Fruit fly (Drosophila melanogaster) whole organism, embryonic: Measurements from ENCODE around the gene CG32371.
A peak's percentile ranks its signal among the peaks of the same experiment; 100 is the strongest.

Experiments used
- Ada2b ChIP-seq: fragments of 200-800 bp; sonication (Bioruptor generic); IDR thresholded peaks from 2 replicates; pipeline ENCODE4 v1.3.6; 2022; ENCODE audit warnings: missing biosample characterization, missing genetic modification characterization
- Atf-2 ChIP-seq: fragments of 200-800 bp; sonication (Bioruptor generic); optimal IDR thresholded peaks from 2 replicates; lab custom pipeline; 2016; ENCODE audit warnings: missing biosample characterization, missing genetic modification characterization
- Atf3 ChIP-seq: fragments of 200-800 bp; sonication (Bioruptor generic); optimal IDR thresholded peaks from 3 replicates; lab custom pipeline; 2016; ENCODE audit warnings: missing biosample characterization, missing genetic modification characterization
- Bgb ChIP-seq: fragments of 200-800 bp; sonication (Bioruptor generic); IDR thresholded peaks from 2 replicates; pipeline ENCODE4 v1.3.6; 2022; ENCODE audit warnings: missing biosample characterization, missing genetic modification characterization; ENCODE audit not compliant: partially characterized antibody
- CG10274 ChIP-seq: fragments of 200-800 bp; sonication (Bioruptor generic); optimal IDR thresholded peaks from 3 replicates; lab custom pipeline; 2017; ENCODE audit warnings: missing biosample characterization, mild to moderate bottlenecking, missing genetic modification characterization
- CG10654 ChIP-seq: fragments of 200-800 bp; sonication (Bioruptor generic); optimal IDR thresholded peaks from 2 replicates; lab custom pipeline; 2016; ENCODE audit warnings: missing biosample characterization, missing genetic modification characterization
- CG12769 ChIP-seq: fragments of 200-800 bp; sonication (Bioruptor generic); optimal IDR thresholded peaks from 2 replicates; lab custom pipeline; 2019; ENCODE audit warnings: missing biosample characterization, mild to moderate bottlenecking, missing genetic modification characterization, moderate library complexity
- CG15696 ChIP-seq: fragments of 200-800 bp; sonication (Bioruptor generic); optimal IDR thresholded peaks from 2 replicates; lab custom pipeline; 2019; ENCODE audit warnings: missing biosample characterization, mild to moderate bottlenecking, missing genetic modification characterization, moderate library complexity
- CG17568 ChIP-seq: fragments of 200-800 bp; sonication (Bioruptor generic); optimal IDR thresholded peaks from 2 replicates; lab custom pipeline; 2018; ENCODE audit warnings: missing biosample characterization, mild to moderate bottlenecking, missing genetic modification characterization, moderate library complexity
- CG17912 ChIP-seq: fragments of 200-800 bp; sonication (Bioruptor generic); optimal IDR thresholded peaks from 2 replicates; lab custom pipeline; 2018; ENCODE audit warnings: missing biosample characterization, mild to moderate bottlenecking, missing genetic modification characterization
- CG32532 ChIP-seq: fragments of 200-800 bp; sonication (Bioruptor generic); IDR thresholded peaks from 2 replicates; pipeline ENCODE4 v1.3.6; 2022; ENCODE audit warnings: missing biosample characterization, missing genetic modification characterization
- CG3726 ChIP-seq: fragments of 200-800 bp; sonication (Bioruptor generic); IDR thresholded peaks from 3 replicates; pipeline ENCODE4, ENCODE4 v1.3.6; 2022; ENCODE audit warnings: missing biosample characterization, missing genetic modification characterization
- CG42726 ChIP-seq: fragments of 200-800 bp; sonication (Bioruptor generic); IDR thresholded peaks from 2 replicates; pipeline ENCODE4 v1.3.6; 2022; ENCODE audit warnings: missing biosample characterization, missing genetic modification characterization; ENCODE audit not compliant: partially characterized antibody
- CG4854 ChIP-seq: fragments of 200-800 bp; sonication (Bioruptor generic); optimal IDR thresholded peaks from 2 replicates; lab custom pipeline; 2016; ENCODE audit warnings: missing biosample characterization, missing genetic modification characterization, inconsistent platforms
- CG6683 ChIP-seq: fragments of 200-800 bp; sonication (Bioruptor generic); optimal IDR thresholded peaks from 2 replicates; lab custom pipeline; 2017; ENCODE audit warnings: missing biosample characterization, mild to moderate bottlenecking, missing genetic modification characterization, missing genetic modification reagents
- CG7839 ChIP-seq: fragments of 200-800 bp; sonication (Bioruptor generic); optimal IDR thresholded peaks from 3 replicates; lab custom pipeline; 2018; ENCODE audit warnings: missing biosample characterization, mild to moderate bottlenecking, missing genetic modification characterization, moderate library complexity
- CG8478 ChIP-seq: fragments of >200 bp; optimal IDR thresholded peaks from 2 replicates; lab custom pipeline; 2018
- CG9817 ChIP-seq: fragments of 200-800 bp; sonication (Bioruptor generic); optimal IDR thresholded peaks from 2 replicates; lab custom pipeline; 2018; ENCODE audit warnings: missing biosample characterization, mild to moderate bottlenecking, missing genetic modification characterization, moderate library complexity
- Dip3 ChIP-seq: fragments of 200-800 bp; sonication (Bioruptor generic); optimal IDR thresholded peaks from 3 replicates; lab custom pipeline; 2016; ENCODE audit warnings: missing biosample characterization, missing genetic modification characterization
- Dll ChIP-seq: fragments of 200-800 bp; sonication (Bioruptor generic); IDR thresholded peaks from 4 replicates; pipeline ENCODE4 v1.3.6; 2022; ENCODE audit warnings: missing biosample characterization, missing genetic modification characterization; ENCODE audit not compliant: partially characterized antibody
- Doc3 ChIP-seq: fragments of 200-800 bp; sonication (Bioruptor generic); IDR thresholded peaks from 3 replicates; pipeline ENCODE4 v1.3.6; 2022; ENCODE audit warnings: missing biosample characterization, missing genetic modification characterization; ENCODE audit not compliant: partially characterized antibody
- Fer2 ChIP-seq: fragments of 200-800 bp; sonication (Bioruptor generic); optimal IDR thresholded peaks from 2 replicates; lab custom pipeline; 2018; ENCODE audit warnings: missing biosample characterization, mild to moderate bottlenecking, missing genetic modification characterization, moderate library complexity
- Gsc ChIP-seq: fragments of 200-800 bp; sonication (Bioruptor generic); IDR thresholded peaks from 2 replicates; pipeline ENCODE4 v1.3.6; 2022; ENCODE audit warnings: missing biosample characterization, missing genetic modification characterization
- HmgZ ChIP-seq: fragments of 200-800 bp; sonication (Bioruptor generic); optimal IDR thresholded peaks from 2 replicates; lab custom pipeline; 2018; ENCODE audit warnings: missing biosample characterization, mild to moderate bottlenecking, missing genetic modification characterization
- Hr39 ChIP-seq: fragments of >200 bp; optimal IDR thresholded peaks from 2 replicates; lab custom pipeline; 2017
- Meics ChIP-seq: fragments of 200-800 bp; sonication (Bioruptor generic); optimal IDR thresholded peaks from 2 replicates; lab custom pipeline; 2017; ENCODE audit warnings: missing biosample characterization, mild to moderate bottlenecking, missing genetic modification characterization
- Spps ChIP-seq: fragments of 200-800 bp; sonication (Bioruptor generic); optimal IDR thresholded peaks from 2 replicates; lab custom pipeline; 2018; ENCODE audit warnings: missing biosample characterization, mild to moderate bottlenecking, missing genetic modification characterization
- Taf1 ChIP-seq: fragments of 200-800 bp; sonication (Bioruptor generic); IDR thresholded peaks from 2 replicates; pipeline ENCODE4 v1.3.6; 2022; ENCODE audit warnings: missing biosample characterization, missing genetic modification characterization
- YL-1 ChIP-seq: fragments of 200-800 bp; sonication (Bioruptor generic); optimal IDR thresholded peaks from 3 replicates; lab custom pipeline; 2017; ENCODE audit warnings: missing biosample characterization, mild to moderate bottlenecking, missing genetic modification characterization
- ato ChIP-seq: fragments of 200-800 bp; sonication (Bioruptor generic); IDR thresholded peaks from 2 replicates; pipeline ENCODE4 v1.3.6; 2022; ENCODE audit warnings: missing biosample characterization, missing genetic modification characterization; ENCODE audit not compliant: partially characterized antibody
- bbx ChIP-seq: fragments of 200-800 bp; sonication (Bioruptor generic); IDR thresholded peaks from 2 replicates; pipeline ENCODE4 v1.3.6; 2022; ENCODE audit warnings: missing biosample characterization, missing genetic modification characterization; ENCODE audit not compliant: partially characterized antibody
- bsh ChIP-seq, 2 experiments: fragments of 200-800 bp; sonication (Bioruptor generic); optimal IDR thresholded peaks; 2 replicates each; lab custom pipeline; 2017 to 2018; ENCODE audit warnings: mild to moderate bottlenecking in 2 of 2, missing biosample characterization in 2 of 2, missing genetic modification characterization in 2 of 2, moderate library complexity in 1 of 2
- ci ChIP-seq: fragments of 200-800 bp; sonication (Bioruptor generic); IDR thresholded peaks from 3 replicates; pipeline ENCODE4 v1.3.6; 2022; ENCODE audit warnings: missing biosample characterization, missing genetic modification characterization
- dm ChIP-seq: fragments of 200-800 bp; sonication (Bioruptor generic); optimal IDR thresholded peaks from 3 replicates; lab custom pipeline; 2016; ENCODE audit warnings: missing biosample characterization, missing genetic modification characterization
- dmrt99B ChIP-seq: fragments of 200-800 bp; sonication (Bioruptor generic); optimal IDR thresholded peaks from 2 replicates; lab custom pipeline; 2018; ENCODE audit warnings: missing biosample characterization, mild to moderate bottlenecking, missing genetic modification characterization, moderate library complexity
- ewg ChIP-seq: fragments of 200-800 bp; sonication (Bioruptor generic); optimal IDR thresholded peaks from 3 replicates; lab custom pipeline; 2017; ENCODE audit warnings: mild to moderate bottlenecking, missing biosample characterization, missing genetic modification reagents, missing genetic modification characterization
- hbn ChIP-seq: fragments of 200-800 bp; sonication (Bioruptor generic); IDR thresholded peaks from 2 replicates; pipeline ENCODE4 v1.3.6; 2022; ENCODE audit warnings: missing biosample characterization, missing genetic modification characterization; ENCODE audit not compliant: partially characterized antibody
- klu ChIP-seq: fragments of 200-800 bp; sonication (Bioruptor generic); IDR thresholded peaks from 2 replicates; pipeline ENCODE4 v1.3.6; 2022; ENCODE audit warnings: missing biosample characterization, missing genetic modification characterization
- mirr ChIP-seq: fragments of 200-800 bp; sonication (Bioruptor generic); optimal IDR thresholded peaks from 3 replicates; lab custom pipeline; 2018; ENCODE audit warnings: missing biosample characterization, mild to moderate bottlenecking, missing genetic modification characterization
- pfk ChIP-seq: fragments of 200-800 bp; sonication (Bioruptor generic); optimal IDR thresholded peaks from 2 replicates; lab custom pipeline; 2018; ENCODE audit warnings: missing biosample characterization, mild to moderate bottlenecking, missing genetic modification characterization, moderate library complexity
- tup ChIP-seq: fragments of 200-800 bp; sonication (Bioruptor generic); optimal IDR thresholded peaks from 2 replicates; lab custom pipeline; 2016; ENCODE audit warnings: missing biosample characterization, mild to moderate bottlenecking, missing genetic modification characterization, moderate library complexity
- vnd ChIP-seq: fragments of 200-800 bp; sonication (Bioruptor generic); IDR thresholded peaks from 3 replicates; pipeline ENCODE4 v1.3.6; 2022; ENCODE audit warnings: missing biosample characterization, missing genetic modification characterization; ENCODE audit not compliant: partially characterized antibody
- vvl ChIP-seq: fragments of 200-800 bp; sonication (Bioruptor generic); IDR thresholded peaks from 2 replicates; pipeline ENCODE4 v1.3.6; 2022; ENCODE audit warnings: missing biosample characterization, missing genetic modification characterization
- wdn ChIP-seq: fragments of 200-800 bp; sonication (Bioruptor generic); IDR thresholded peaks from 2 replicates; pipeline ENCODE4 v1.3.6; 2022; ENCODE audit warnings: missing biosample characterization, missing genetic modification characterization
- wek ChIP-seq: fragments of 200-800 bp; sonication (Bioruptor generic); optimal IDR thresholded peaks from 3 replicates; lab custom pipeline; 2018; ENCODE audit warnings: missing biosample characterization, mild to moderate bottlenecking, missing genetic modification characterization, moderate library complexity
- zen2 ChIP-seq: fragments of 200-800 bp; sonication (Bioruptor generic); IDR thresholded peaks from 3 replicates; pipeline ENCODE4 v1.3.6; 2022; ENCODE audit warnings: missing biosample characterization, missing genetic modification characterization; ENCODE audit not compliant: partially characterized antibody
- zf30C ChIP-seq: fragments of 200-800 bp; sonication (Bioruptor generic); optimal IDR thresholded peaks from 3 replicates; lab custom pipeline; 2018; ENCODE audit warnings: missing biosample characterization, mild to moderate bottlenecking, missing genetic modification characterization
- zfh2 ChIP-seq: fragments of 200-800 bp; sonication (Bioruptor generic); optimal IDR thresholded peaks from 2 replicates; lab custom pipeline; 2016; ENCODE audit warnings: missing biosample characterization, missing genetic modification characterization

CG32371 gene

DNA sequence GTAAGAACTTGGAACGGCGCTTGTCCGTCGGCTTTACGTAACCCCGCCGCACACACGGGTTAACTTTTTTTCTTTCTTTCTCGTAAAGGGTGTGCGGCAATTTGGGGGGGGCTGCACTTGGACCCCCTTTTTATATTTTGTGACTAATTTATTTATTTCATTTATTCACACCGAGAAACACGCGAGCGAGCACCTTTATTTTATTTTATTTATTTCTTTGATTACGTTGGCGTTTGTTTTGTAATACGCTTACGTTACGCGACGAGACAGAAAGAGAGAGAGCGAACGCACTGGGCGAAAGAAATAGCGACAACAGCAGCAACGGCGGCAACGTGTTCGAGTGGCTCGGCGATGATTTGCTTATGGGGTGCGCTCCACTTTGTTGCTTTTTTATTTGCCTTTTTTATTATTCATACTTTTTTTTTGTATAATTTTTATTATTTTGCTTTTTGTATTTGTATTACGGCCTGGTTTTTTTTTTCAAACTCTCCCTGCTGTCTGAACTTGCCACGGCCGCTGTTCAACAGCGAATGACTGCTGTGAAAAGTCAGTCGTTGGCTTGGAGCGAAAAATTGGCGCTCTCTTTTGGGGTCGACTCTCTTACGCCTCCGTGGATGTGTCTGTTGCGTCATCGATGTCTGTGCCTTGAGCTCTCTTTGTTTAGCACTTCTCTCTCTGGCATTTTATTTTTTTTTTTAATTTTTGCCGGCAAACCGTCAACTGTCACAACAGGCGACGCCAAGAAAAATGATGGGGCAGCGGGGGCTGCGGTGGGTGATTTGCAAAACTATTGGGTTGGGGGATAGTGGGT, 41.3 kb upstream of the CG32371 start, which contains the start of gene CG32369 (continued):
- no peak for TF ChIP-seq tup (GFP tag; lab: Kevin White, UChicago)
- TF ChIP-seq mirr: peak; percentile 71
- no peak for TF ChIP-seq Hr39 (lab: Kevin White, UChicago)
- peak; percentile 17 for TF ChIP-seq HmgZ (tag; lab: Kevin White, UChicago)
- peak; percentile 7 to 89 for TF ChIP-seq bsh (GFP tag; optimal IDR thresholded peaks at IDR 0.05; lab: Kevin White, UChicago)
- TF ChIP-seq Fer2 (tag; lab: Kevin White, UChicago): no peak
- TF ChIP-seq dm (GFP tag; lab: Kevin White, UChicago): no peak
- no peak for TF ChIP-seq ewg (GFP tag; lab: Kevin White, UChicago)
- TF ChIP-seq Gsc: no peak
- TF ChIP-seq Bgb (GFP tag; lab: Robert Waterston, UW): peak; percentile 46; the same call in 1 of the 2 replicates
- no peak for TF ChIP-seq wek (GFP tag; lab: Kevin White, UChicago)
- TF ChIP-seq Spps (tag; lab: Kevin White, UChicago): no peak
- no peak for TF ChIP-seq wdn (GFP tag; lab: Robert Waterston, UW)
- TF ChIP-seq CG4854 (GFP tag; lab: Kevin White, UChicago): no peak
- no peak for TF ChIP-seq Ada2b (GFP tag; lab: Robert Waterston, UW)
- TF ChIP-seq CG12769: no peak
- peak; percentile 73 for TF ChIP-seq vvl (GFP tag; lab: Robert Waterston, UW)
- TF ChIP-seq Atf-2 (GFP tag; lab: Kevin White, UChicago): no peak
- TF ChIP-seq CG7839: peak; percentile 20
- TF ChIP-seq vnd (GFP tag; lab: Robert Waterston, UW): 0 out of 3 replicates have a peak, but pooled peaks have one; percentile 36
- TF ChIP-seq dmrt99B (tag; lab: Kevin White, UChicago): peak; percentile 49
- TF ChIP-seq Atf3 (GFP tag; lab: Kevin White, UChicago): no peak
- no peak for TF ChIP-seq CG3726 (GFP tag; lab: Robert Waterston, UW)
- peak; percentile 43 for TF ChIP-seq Meics (GFP tag; lab: Kevin White, UChicago)
- TF ChIP-seq zfh2 (GFP tag; lab: Kevin White, UChicago): no peak
- peak; percentile 59; the same call in 1 of the 3 replicates for TF ChIP-seq ci (GFP tag; lab: Robert Waterston, UW)
- TF ChIP-seq Dip3: no peak
- TF ChIP-seq CG8478: no peak
- no peak; the same call in 1 of the 2 replicates for TF ChIP-seq CG42726 (GFP tag; lab: Robert Waterston, UW)
- TF ChIP-seq CG6683 (GFP tag; lab: Kevin White, UChicago): no peak
- 0 out of 2 replicates have a peak, but pooled peaks have one; percentile 35 for TF ChIP-seq Taf1
- no peak; the same call in 1 of the 2 replicates for TF ChIP-seq bbx (GFP tag; lab: Robert Waterston, UW)
- TF ChIP-seq YL-1 (GFP tag; lab: Kevin White, UChicago): peak; percentile 31
- TF ChIP-seq CG10274 (GFP tag; lab: Kevin White, UChicago): no peak
- TF ChIP-seq zf30C (GFP tag; lab: Kevin White, UChicago): no peak
- TF ChIP-seq pfk (GFP tag; lab: Kevin White, UChicago): no peak
- TF ChIP-seq hbn (GFP tag; lab: Robert Waterston, UW): no peak
- TF ChIP-seq CG15696: no peak
- no peak for TF ChIP-seq CG9817 (tag; lab: Kevin White, UChicago)
- no peak for TF ChIP-seq Doc3 (GFP tag; lab: Robert Waterston, UW)
- peak; percentile 0 for TF ChIP-seq CG10654
- no peak for TF ChIP-seq zen2 (GFP tag; lab: Robert Waterston, UW)
- TF ChIP-seq Dll (GFP tag; lab: Robert Waterston, UW): 0 out of 4 replicates have a peak, but pooled peaks have one; percentile 46
- peak; percentile 62 for TF ChIP-seq CG32532 (GFP tag; lab: Robert Waterston, UW)
- TF ChIP-seq ato (GFP tag; lab: Robert Waterston, UW): no peak
- TF ChIP-seq CG17912 (GFP tag; lab: Kevin White, UChicago): peak; percentile 22
- TF ChIP-seq klu (GFP tag; lab: Robert Waterston, UW): no peak
- TF ChIP-seq CG17568 (GFP tag; lab: Kevin White, UChicago): no peak
